Worm (Caenorhabditis elegans) whole organism, late embryonic: Measurements from ENCODE around the gene F10G2.7.

Experiments used
- C08G9.2 ChIP-seq: sonication (generic microtip); optimal IDR thresholded peaks from 2 replicates; lab custom pipeline; 2016; ENCODE audit warnings: mild to moderate bottlenecking, missing genetic modification characterization, moderate library complexity, missing compliant biosample characterization
- C38D4.7 ChIP-seq: fragments of 200-800 bp; sonication (Bioruptor generic); optimal IDR thresholded peaks from 2 replicates; lab custom pipeline; 2018; ENCODE audit warnings: mild to moderate bottlenecking, missing genetic modification characterization, moderate library complexity, missing compliant biosample characterization
- F13H6.1 ChIP-seq: sonication (generic microtip); optimal IDR thresholded peaks from 2 replicates; lab custom pipeline; 2016; ENCODE audit warnings: missing genetic modification characterization, missing compliant biosample characterization
- K02D7.2 ChIP-seq: sonication (generic microtip); optimal IDR thresholded peaks from 2 replicates; lab custom pipeline; 2017; ENCODE audit warnings: mild to moderate bottlenecking, missing genetic modification characterization, missing compliant biosample characterization
- K09A11.1 ChIP-seq: sonication (generic microtip); optimal IDR thresholded peaks from 2 replicates; lab custom pipeline; 2017; ENCODE audit warnings: antibody characterized with exemption, mild to moderate bottlenecking, missing genetic modification characterization, missing compliant biosample characterization; ENCODE audit not compliant: insufficient read depth
- T23F11.4 ChIP-seq: fragments of 200-800 bp; sonication (Bioruptor generic); optimal IDR thresholded peaks from 2 replicates; lab custom pipeline; 2018; ENCODE audit warnings: mild to moderate bottlenecking, missing genetic modification characterization, missing compliant biosample characterization
- Y22D7AL.16 ChIP-seq: sonication (generic microtip); optimal IDR thresholded peaks from 2 replicates; lab custom pipeline; 2016; ENCODE audit warnings: missing genetic modification characterization, missing compliant biosample characterization
- ahr-1 ChIP-seq: sonication (generic microtip); optimal IDR thresholded peaks from 2 replicates; lab custom pipeline; 2016; ENCODE audit warnings: missing genetic modification characterization, missing compliant biosample characterization
- ceh-14 ChIP-seq: sonication (generic microtip); optimal IDR thresholded peaks from 2 replicates; lab custom pipeline; 2016; ENCODE audit warnings: missing genotype, missing genetic modification characterization, missing compliant biosample characterization
- ceh-18 ChIP-seq: sonication (generic microtip); optimal IDR thresholded peaks from 2 replicates; lab custom pipeline; 2016; ENCODE audit warnings: missing genetic modification characterization, missing compliant biosample characterization
- ceh-30 ChIP-seq: fragments of 150-350 bp; optimal IDR thresholded peaks from 2 replicates; lab custom pipeline; 2014; ENCODE audit warnings: missing biosample characterization, missing genetic modification characterization
- ceh-31 ChIP-seq: sonication (generic microtip); optimal IDR thresholded peaks from 2 replicates; lab custom pipeline; 2016; ENCODE audit warnings: missing genetic modification characterization, missing compliant biosample characterization
- ceh-48 ChIP-seq: sonication (generic microtip); optimal IDR thresholded peaks from 2 replicates; lab custom pipeline; 2016; ENCODE audit warnings: missing genetic modification characterization, inconsistent platforms, missing compliant biosample characterization
- ceh-6 ChIP-seq: fragments of 200-800 bp; sonication (Bioruptor generic); optimal IDR thresholded peaks from 2 replicates; lab custom pipeline; 2018; ENCODE audit warnings: mild to moderate bottlenecking, missing genetic modification characterization, missing compliant biosample characterization
- ceh-9 ChIP-seq: sonication (generic microtip); optimal IDR thresholded peaks from 2 replicates; lab custom pipeline; 2016; ENCODE audit warnings: mild to moderate bottlenecking, missing genetic modification characterization, inconsistent platforms, missing compliant biosample characterization
- dve-1 ChIP-seq: sonication (generic microtip); optimal IDR thresholded peaks from 2 replicates; lab custom pipeline; 2017; ENCODE audit warnings: antibody characterized with exemption, mild to moderate bottlenecking, missing genetic modification characterization, missing compliant biosample characterization
- elt-2 ChIP-seq: sonication (generic microtip); optimal IDR thresholded peaks from 2 replicates; lab custom pipeline; 2016; ENCODE audit warnings: missing genetic modification reagents, missing genetic modification characterization, missing compliant biosample characterization
- gmeb-2 ChIP-seq: sonication (generic microtip); optimal IDR thresholded peaks from 2 replicates; lab custom pipeline; 2016; ENCODE audit warnings: missing genetic modification characterization, inconsistent platforms, missing compliant biosample characterization
- hlh-15 ChIP-seq: sonication (generic microtip); optimal IDR thresholded peaks from 2 replicates; lab custom pipeline; 2016; ENCODE audit warnings: missing genetic modification characterization, missing compliant biosample characterization
- hlh-30 ChIP-seq: sonication (generic microtip); optimal IDR thresholded peaks from 2 replicates; lab custom pipeline; 2017; ENCODE audit warnings: antibody characterized with exemption, missing genetic modification characterization, missing compliant biosample characterization; ENCODE audit not compliant: insufficient read depth
- hlh-6 ChIP-seq: sonication (generic microtip); optimal IDR thresholded peaks from 2 replicates; lab custom pipeline; 2016; ENCODE audit warnings: missing genotype, missing genetic modification characterization, missing compliant biosample characterization
- madf-2 ChIP-seq: sonication (generic microtip); optimal IDR thresholded peaks from 2 replicates; lab custom pipeline; 2017; ENCODE audit warnings: missing genetic modification characterization, missing compliant biosample characterization
- mec-3 ChIP-seq: sonication (generic microtip); optimal IDR thresholded peaks from 2 replicates; lab custom pipeline; 2016; ENCODE audit warnings: borderline replicate concordance, missing genetic modification characterization, missing compliant biosample characterization
- nfya-1 ChIP-seq: sonication (generic microtip); optimal IDR thresholded peaks from 2 replicates; lab custom pipeline; 2017; ENCODE audit warnings: missing genetic modification characterization, mild to moderate bottlenecking, missing compliant biosample characterization, antibody characterized with exemption, moderate library complexity
- nhr-232 ChIP-seq: sonication (generic microtip); optimal IDR thresholded peaks from 2 replicates; lab custom pipeline; 2016; ENCODE audit warnings: missing genetic modification characterization, missing compliant biosample characterization
- npax-4 ChIP-seq: sonication (generic microtip); optimal IDR thresholded peaks from 2 replicates; lab custom pipeline; 2016; ENCODE audit warnings: missing genetic modification characterization, missing compliant biosample characterization
- odd-2 ChIP-seq: sonication (generic microtip); optimal IDR thresholded peaks from 2 replicates; lab custom pipeline; 2017; ENCODE audit warnings: antibody characterized with exemption, mild to moderate bottlenecking, missing genetic modification characterization, missing compliant biosample characterization
- pat-9 ChIP-seq: fragments of 200-800 bp; sonication (Bioruptor generic); optimal IDR thresholded peaks from 2 replicates; lab custom pipeline; 2018; ENCODE audit warnings: mild to moderate bottlenecking, missing genetic modification characterization, moderate library complexity, missing compliant biosample characterization
- pax-1 ChIP-seq: fragments of 150-350 bp; optimal IDR thresholded peaks from 2 replicates; lab custom pipeline; 2014; ENCODE audit warnings: missing biosample characterization, missing genetic modification characterization
- pqm-1 ChIP-seq: sonication (generic microtip); optimal IDR thresholded peaks from 2 replicates; lab custom pipeline; 2016; ENCODE audit warnings: missing genetic modification characterization, missing compliant biosample characterization
- ref-2 ChIP-seq: sonication (generic microtip); optimal IDR thresholded peaks from 2 replicates; lab custom pipeline; 2016; ENCODE audit warnings: missing genetic modification characterization, missing compliant biosample characterization
- sdc-2 ChIP-seq: sonication (generic microtip); optimal IDR thresholded peaks from 2 replicates; lab custom pipeline; 2016; ENCODE audit warnings: missing genotype, missing genetic modification characterization, missing compliant biosample characterization
- sox-2 ChIP-seq: fragments of 200-800 bp; sonication (Bioruptor generic); IDR thresholded peaks from 2 replicates; pipeline ENCODE4 v1.3.6; 2022; ENCODE audit warnings: missing genetic modification reagents, missing genetic modification characterization, missing compliant biosample characterization
- tbx-7 ChIP-seq: sonication (generic microtip); optimal IDR thresholded peaks from 2 replicates; lab custom pipeline; 2016; ENCODE audit warnings: missing genotype, missing genetic modification characterization, missing compliant biosample characterization
- unc-86 ChIP-seq: sonication (generic microtip); optimal IDR thresholded peaks from 2 replicates; lab custom pipeline; 2016; ENCODE audit warnings: missing genetic modification characterization, missing compliant biosample characterization
- zip-5 ChIP-seq: sonication (generic microtip); optimal IDR thresholded peaks from 2 replicates; lab custom pipeline; 2016; ENCODE audit warnings: missing genetic modification characterization, missing compliant biosample characterization

Gene F10G2.7

ce11 chrV:7355464-7355863 is 18.3 kb upstream of the F10G2.7 start, which contains the start of gene tag-293:
TSS of gene tag-293 (minus strand) at chrV:7355564.
- TF ChIP-seq ref-2 (no peak), pqm-1 (tag; lab: Kevin White, UChicago) (no peak), npax-4 (tag; lab: Kevin White, UChicago) (no peak), ceh-18 (tag; lab: Kevin White, UChicago) (no peak), hlh-15 (tag; lab: Kevin White, UChicago) (no peak)
- TF ChIP-seq, all 69 proteins: peak for 0

ce11 chrV:7353602-7354001 is 16.5 kb upstream of the F10G2.7 start:
- TF ChIP-seq K02D7.2 (tag; lab: Kevin White, UChicago) (no peak), nhr-232 (tag; lab: Kevin White, UChicago) (no peak), zip-5 (tag; lab: Kevin White, UChicago) (no peak), ceh-18 (tag; lab: Kevin White, UChicago) (no peak), unc-86 (tag; lab: Kevin White, UChicago) (no peak), ref-2 (no peak), ceh-9 (tag; lab: Kevin White, UChicago) (no peak), T23F11.4 (GFP tag; lab: Kevin White, UChicago) (no peak), pat-9 (tag; lab: Kevin White, UChicago) (no peak), mec-3 (tag; lab: Kevin White, UChicago) (no peak), K09A11.1 (no peak), sox-2 (GFP tag; lab: Robert Waterston, UW) (no peak), dve-1 (tag; lab: Kevin White, UChicago) (no peak), ceh-31 (tag; lab: Kevin White, UChicago) (no peak), hlh-6 (tag; lab: Kevin White, UChicago) (no peak), odd-2 (tag; lab: Kevin White, UChicago) (no peak), Y22D7AL.16 (tag; lab: Kevin White, UChicago) (no peak), madf-2 (tag; lab: Kevin White, UChicago) (no peak), ceh-14 (tag; lab: Kevin White, UChicago) (no peak), npax-4 (tag; lab: Kevin White, UChicago) (no peak)

ce11 chrV:7352186-7353053 is 15.3 kb upstream of the F10G2.7 start, which contains the start of the genes srh-231 and srh-275:
TSS of gene srh-231 (minus strand) at chrV:7352236.
TSS of gene srh-275 (plus strand) at chrV:7353003.
- no peak for TF ChIP-seq ceh-30 (tag; lab: Kevin White, UChicago)
- TF ChIP-seq ceh-18 (tag; lab: Kevin White, UChicago), result no peak
- no peak for TF ChIP-seq pat-9 (tag; lab: Kevin White, UChicago)
- no peak for TF ChIP-seq pax-1 (tag; lab: Kevin White, UChicago)
- no peak for TF ChIP-seq elt-2 (tag; lab: Kevin White, UChicago)
- TF ChIP-seq F13H6.1 (tag; lab: Kevin White, UChicago), result no peak
- TF ChIP-seq hlh-15 (tag; lab: Kevin White, UChicago), result no peak
- TF ChIP-seq ceh-6 (GFP tag; lab: Kevin White, UChicago), result no peak
- no peak for TF ChIP-seq ahr-1 (tag; lab: Kevin White, UChicago)
- no peak for TF ChIP-seq C08G9.2 (tag; lab: Kevin White, UChicago)
- no peak for TF ChIP-seq dve-1 (tag; lab: Kevin White, UChicago)
- TF ChIP-seq C38D4.7 (GFP tag; lab: Kevin White, UChicago), result no peak
- TF ChIP-seq nfya-1 (tag; lab: Kevin White, UChicago), result no peak
- no peak for TF ChIP-seq ceh-48 (tag; lab: Kevin White, UChicago)
- no peak for TF ChIP-seq mec-3 (tag; lab: Kevin White, UChicago)
- TF ChIP-seq gmeb-2 (tag; lab: Kevin White, UChicago), result no peak
- no peak for TF ChIP-seq sdc-2
- no peak for TF ChIP-seq tbx-7 (tag; lab: Kevin White, UChicago)
- TF ChIP-seq hlh-30 (tag; lab: Kevin White, UChicago), result no peak
- TF ChIP-seq, all 69 proteins: peak for 0
